Fruit fly (Drosophila melanogaster) whole organism, embryonic: Measurements from ENCODE around the gene CG42749.

Experiments
- Abd-B ChIP-seq: fragments of 200-800 bp; sonication (Bioruptor generic); optimal IDR thresholded peaks from 2 replicates; lab custom pipeline; 2018; ENCODE audit warnings: missing biosample characterization, mild to moderate bottlenecking, missing genetic modification characterization, moderate library complexity
- Atf3 ChIP-seq: fragments of 200-800 bp; sonication (Bioruptor generic); optimal IDR thresholded peaks from 3 replicates; lab custom pipeline; 2016; ENCODE audit warnings: missing biosample characterization, missing genetic modification characterization
- B-H1 ChIP-seq: fragments of 200-800 bp; sonication (Bioruptor generic); IDR thresholded peaks from 3 replicates; pipeline ENCODE4 v1.3.6; 2022; ENCODE audit warnings: missing biosample characterization, missing genetic modification characterization
- CG11247 ChIP-seq: fragments of 200-800 bp; sonication (Bioruptor generic); IDR thresholded peaks from 2 replicates; pipeline ENCODE4 v1.3.6; 2022; ENCODE audit warnings: missing biosample characterization, missing genetic modification characterization
- CG13296 ChIP-seq: fragments of 200-800 bp; sonication (Bioruptor generic); optimal IDR thresholded peaks from 3 replicates; lab custom pipeline; 2018; ENCODE audit warnings: missing biosample characterization, mild to moderate bottlenecking, missing genetic modification characterization
- CG14050 ChIP-seq: fragments of 200-800 bp; sonication (Bioruptor generic); IDR thresholded peaks from 3 replicates; pipeline ENCODE4 v1.3.6; 2022; ENCODE audit warnings: missing biosample characterization, missing genetic modification characterization
- CG14710 ChIP-seq: fragments of 200-800 bp; sonication (Bioruptor generic); optimal IDR thresholded peaks from 3 replicates; lab custom pipeline; 2019; ENCODE audit warnings: missing biosample characterization, mild to moderate bottlenecking, missing genetic modification characterization, moderate library complexity
- CG16813 ChIP-seq: fragments of 200-800 bp; sonication (Bioruptor generic); IDR thresholded peaks from 3 replicates; pipeline ENCODE4 v1.3.6; 2022; ENCODE audit warnings: missing biosample characterization, missing genetic modification characterization; ENCODE audit not compliant: partially characterized antibody
- CG17385 ChIP-seq: fragments of 200-800 bp; sonication (Bioruptor generic); optimal IDR thresholded peaks from 3 replicates; lab custom pipeline; 2018; ENCODE audit warnings: missing biosample characterization, mild to moderate bottlenecking, missing genetic modification characterization
- CG17568 ChIP-seq: fragments of 200-800 bp; sonication (Bioruptor generic); optimal IDR thresholded peaks from 2 replicates; lab custom pipeline; 2018; ENCODE audit warnings: missing biosample characterization, mild to moderate bottlenecking, missing genetic modification characterization, moderate library complexity
- CG17802 ChIP-seq: fragments of 200-800 bp; sonication (Bioruptor generic); optimal IDR thresholded peaks from 2 replicates; lab custom pipeline; 2018; ENCODE audit warnings: missing biosample characterization, mild to moderate bottlenecking, missing genetic modification characterization, moderate library complexity
- CG2202 ChIP-seq: fragments of 200-800 bp; sonication (Bioruptor generic); optimal IDR thresholded peaks from 2 replicates; lab custom pipeline; 2018; ENCODE audit warnings: missing biosample characterization, mild to moderate bottlenecking, missing genetic modification characterization
- CG3163 ChIP-seq: fragments of 200-800 bp; sonication (Bioruptor generic); optimal IDR thresholded peaks from 3 replicates; lab custom pipeline; 2016; ENCODE audit warnings: missing biosample characterization, missing genetic modification characterization
- CG32767 ChIP-seq: fragments of 200-800 bp; sonication (Bioruptor generic); IDR thresholded peaks from 2 replicates; pipeline ENCODE4 v1.3.6; 2022; ENCODE audit warnings: missing biosample characterization, missing genetic modification characterization
- CG6175 ChIP-seq: fragments of 200-800 bp; sonication (Bioruptor generic); IDR thresholded peaks from 3 replicates; pipeline ENCODE4 v1.3.6; 2022; ENCODE audit warnings: missing biosample characterization, missing genetic modification characterization
- CG6654 ChIP-seq: fragments of 200-800 bp; sonication (Bioruptor generic); optimal IDR thresholded peaks from 2 replicates; lab custom pipeline; 2017; ENCODE audit warnings: missing biosample characterization, mild to moderate bottlenecking, missing genetic modification characterization
- CG6689 ChIP-seq: fragments of 200-800 bp; sonication (Bioruptor generic); IDR thresholded peaks from 2 replicates; pipeline ENCODE4 v1.3.6; 2022; ENCODE audit warnings: missing biosample characterization, missing genetic modification characterization
- CG8290 ChIP-seq, 3 experiments: fragments of 200-800 bp; sonication (Bioruptor generic); optimal IDR thresholded peaks; 2 replicates each; lab custom pipeline; 2016 to 2019; ENCODE audit warnings: missing biosample characterization in 3 of 3, missing genetic modification characterization in 3 of 3, mild to moderate bottlenecking in 2 of 3, moderate library complexity in 1 of 3
- CG9215 ChIP-seq: fragments of 200-800 bp; sonication (Bioruptor generic); IDR thresholded peaks from 2 replicates; pipeline ENCODE4 v1.3.6; 2022; ENCODE audit warnings: missing biosample characterization, missing genetic modification characterization
- Dek ChIP-seq: fragments of 200-800 bp; sonication (Bioruptor generic); optimal IDR thresholded peaks from 3 replicates; lab custom pipeline; 2019; ENCODE audit warnings: missing biosample characterization, mild to moderate bottlenecking, missing genetic modification characterization, moderate library complexity
- E2f2 ChIP-seq: fragments of 200-800 bp; sonication (Bioruptor generic); IDR thresholded peaks from 2 replicates; pipeline ENCODE4 v1.3.6; 2022; ENCODE audit warnings: missing biosample characterization, missing genetic modification characterization
- Eip74EF ChIP-seq, 2 experiments: fragments of 200-800 bp in 1 of 2; fragments of >200 bp in 1 of 2; sonication (Bioruptor generic) in 1 of 2; optimal IDR thresholded peaks; 2 replicates each; lab custom pipeline; 2017 to 2019; ENCODE audit warnings: missing biosample characterization in 2 of 2, missing genetic modification characterization in 2 of 2, mild to moderate bottlenecking in 1 of 2, moderate library complexity in 1 of 2
- Ets97D ChIP-seq: fragments of 200-800 bp; sonication (Bioruptor generic); optimal IDR thresholded peaks from 3 replicates; lab custom pipeline; 2016; ENCODE audit warnings: missing biosample characterization, missing genetic modification characterization
- Hand ChIP-seq: fragments of 200-800 bp; sonication (Bioruptor generic); optimal IDR thresholded peaks from 2 replicates; lab custom pipeline; 2017; ENCODE audit warnings: mild to moderate bottlenecking, missing biosample characterization, missing genetic modification reagents, missing genetic modification characterization
- HmgZ ChIP-seq: fragments of 200-800 bp; sonication (Bioruptor generic); optimal IDR thresholded peaks from 2 replicates; lab custom pipeline; 2018; ENCODE audit warnings: missing biosample characterization, mild to moderate bottlenecking, missing genetic modification characterization
- Hr51 ChIP-seq, 2 experiments: fragments of 200-800 bp; sonication (Bioruptor generic); optimal IDR thresholded peaks; 2 replicates in 1 of 2; 3 replicates in 1 of 2; lab custom pipeline; 2016 to 2018; ENCODE audit warnings: missing biosample characterization in 2 of 2, missing genetic modification characterization in 2 of 2, mild to moderate bottlenecking in 1 of 2, moderate library complexity in 1 of 2
- Jarid2 ChIP-seq: fragments of 200-800 bp; sonication (Bioruptor generic); optimal IDR thresholded peaks from 3 replicates; lab custom pipeline; 2017; ENCODE audit warnings: mild to moderate bottlenecking, missing biosample characterization, missing genetic modification reagents, missing genetic modification characterization
- Lhr ChIP-seq: fragments of 200-800 bp; sonication (Bioruptor generic); optimal IDR thresholded peaks from 3 replicates; lab custom pipeline; 2017; ENCODE audit warnings: mild to moderate bottlenecking, missing biosample characterization, missing genetic modification reagents, missing genetic modification characterization
- NC2β ChIP-seq: fragments of 200-800 bp; sonication (Bioruptor generic); optimal IDR thresholded peaks from 2 replicates; lab custom pipeline; 2016; ENCODE audit warnings: missing biosample characterization, missing genetic modification characterization
- Sox102F ChIP-seq: fragments of 200-800 bp; sonication (Bioruptor generic); optimal IDR thresholded peaks from 2 replicates; lab custom pipeline; 2018; ENCODE audit warnings: missing biosample characterization, mild to moderate bottlenecking, missing genetic modification characterization, moderate library complexity
- Trl ChIP-seq, 3 experiments: fragments of >200 bp in 2 of 3; fragments of 200-800 bp in 1 of 3; sonication (Bioruptor generic) in 1 of 3; optimal IDR thresholded peaks; 2 replicates in 1 of 3; 3 replicates in 2 of 3; lab custom pipeline; 2016 to 2017; ENCODE audit warnings: missing biosample characterization in 1 of 3, missing genetic modification characterization in 1 of 3
- amos ChIP-seq: fragments of 200-800 bp; sonication (Bioruptor generic); IDR thresholded peaks from 2 replicates; pipeline ENCODE4 v1.3.6; 2022; ENCODE audit warnings: missing biosample characterization, missing genetic modification characterization; ENCODE audit not compliant: partially characterized antibody
- ash1 ChIP-seq: fragments of 200-800 bp; sonication (Bioruptor generic); optimal IDR thresholded peaks from 2 replicates; lab custom pipeline; 2018; ENCODE audit warnings: missing biosample characterization, mild to moderate bottlenecking, missing genetic modification characterization
- bbx ChIP-seq: fragments of 200-800 bp; sonication (Bioruptor generic); IDR thresholded peaks from 2 replicates; pipeline ENCODE4 v1.3.6; 2022; ENCODE audit warnings: missing biosample characterization, missing genetic modification characterization; ENCODE audit not compliant: partially characterized antibody
- bigmax ChIP-seq: fragments of 200-800 bp; sonication (Bioruptor generic); optimal IDR thresholded peaks from 2 replicates; lab custom pipeline; 2018; ENCODE audit warnings: missing biosample characterization, mild to moderate bottlenecking, missing genetic modification characterization
- bowl ChIP-seq: fragments of 200-800 bp; sonication (Bioruptor generic); IDR thresholded peaks from 2 replicates; pipeline ENCODE4 v1.3.6; 2022; ENCODE audit warnings: missing biosample characterization, missing genetic modification characterization
- crol ChIP-seq: fragments of 200-800 bp; sonication (Bioruptor generic); IDR thresholded peaks from 2 replicates; pipeline ENCODE4 v1.3.6; 2022; ENCODE audit warnings: missing biosample characterization, missing genetic modification characterization
- hb ChIP-seq: fragments of 200-800 bp; sonication (Bioruptor generic); IDR thresholded peaks from 3 replicates; pipeline ENCODE4 v1.3.6; 2022; ENCODE audit warnings: missing biosample characterization, missing genetic modification characterization; ENCODE audit not compliant: partially characterized antibody
- jumu ChIP-seq: fragments of 200-800 bp; sonication (Bioruptor generic); optimal IDR thresholded peaks from 3 replicates; lab custom pipeline; 2016; ENCODE audit warnings: missing biosample characterization, missing genetic modification characterization
- lilli ChIP-seq: fragments of 200-800 bp; sonication (Bioruptor generic); optimal IDR thresholded peaks from 3 replicates; lab custom pipeline; 2016; ENCODE audit warnings: missing biosample characterization, missing genetic modification characterization
- nmo ChIP-seq: fragments of 200-800 bp; sonication (Bioruptor generic); optimal IDR thresholded peaks from 2 replicates; lab custom pipeline; 2018; ENCODE audit warnings: missing biosample characterization, mild to moderate bottlenecking, missing genetic modification characterization, moderate library complexity
- nom ChIP-seq: fragments of 200-800 bp; sonication (Bioruptor generic); optimal IDR thresholded peaks from 2 replicates; lab custom pipeline; 2017; ENCODE audit warnings: missing biosample characterization, missing genetic modification characterization, mild to moderate bottlenecking, moderate library complexity, missing genetic modification reagents
- prd ChIP-seq, 3 experiments: fragments of >200 bp in 2 of 3; fragments of 200-800 bp in 1 of 3; sonication (Bioruptor generic) in 1 of 3; optimal IDR thresholded peaks in 2 of 3; IDR thresholded peaks in 1 of 3; 2 replicates in 2 of 3; 3 replicates in 1 of 3; pipeline versions ENCODE4 v1.3.6 to Lab custom; 2017 to 2022; ENCODE audit warnings: missing biosample characterization in 1 of 3, missing genetic modification characterization in 1 of 3
- sens-2 ChIP-seq: fragments of 200-800 bp; sonication (Bioruptor generic); IDR thresholded peaks from 2 replicates; pipeline ENCODE4 v1.3.6; 2022; ENCODE audit warnings: missing biosample characterization, missing genetic modification characterization
- sim ChIP-seq: fragments of 200-800 bp; sonication (Bioruptor generic); IDR thresholded peaks from 2 replicates; pipeline ENCODE4 v1.3.6; 2022; ENCODE audit warnings: missing biosample characterization, missing genetic modification characterization
- slp2 ChIP-seq: fragments of 200-800 bp; sonication (Bioruptor generic); optimal IDR thresholded peaks from 2 replicates; lab custom pipeline; 2016; ENCODE audit warnings: missing biosample characterization, missing genetic modification characterization
- sqz ChIP-seq: fragments of 200-800 bp; sonication (Bioruptor generic); optimal IDR thresholded peaks from 3 replicates; lab custom pipeline; 2018; ENCODE audit warnings: missing biosample characterization, mild to moderate bottlenecking, missing genetic modification characterization
- tx ChIP-seq: fragments of 200-800 bp; sonication (Bioruptor generic); optimal IDR thresholded peaks from 2 replicates; lab custom pipeline; 2016; ENCODE audit warnings: missing biosample characterization, missing genetic modification characterization

The CG42749 gene

dm6 chrX:5332259-5332862 lies 36.5 kb downstream of the CG42749 start, which contains the start of gene CanB (continued):
- TF ChIP-seq HmgZ: no peak
- TF ChIP-seq CG6689 (GFP tag; lab: Robert Waterston, UW): no peak
- no peak for TF ChIP-seq sens-2 (GFP tag; lab: Robert Waterston, UW)
- peak; percentile 57 for TF ChIP-seq bbx (GFP tag; lab: Robert Waterston, UW)
- TF ChIP-seq bowl (GFP tag; lab: Robert Waterston, UW): no peak
- peak; percentile 16 for TF ChIP-seq lilli (GFP tag; lab: Kevin White, UChicago)
- TF ChIP-seq CG17568 (GFP tag; lab: Kevin White, UChicago): no peak
- TF ChIP-seq Trl (optimal IDR thresholded peaks at IDR 0.05; lab: Kevin White, UChicago): peak in 1 of 2 experiments; percentile 51
- TF ChIP-seq Trl (GFP tag; optimal IDR thresholded peaks at IDR 0.05; lab: Kevin White, UChicago): no peak
- no peak for TF ChIP-seq CG11247 (GFP tag; lab: Robert Waterston, UW)
- TF ChIP-seq tx (GFP tag; lab: Kevin White, UChicago): no peak
- peak; percentile 23 for TF ChIP-seq CG14710 (tag; lab: Kevin White, UChicago)
- TF ChIP-seq hb: no peak
- peak; percentile 53 for TF ChIP-seq CG8290 (GFP tag; optimal IDR thresholded peaks at IDR 0.05; lab: Kevin White, UChicago)
- peak; percentile 10 to 30 for TF ChIP-seq CG8290 (tag; optimal IDR thresholded peaks at IDR 0.05; lab: Kevin White, UChicago)
- TF ChIP-seq Abd-B (GFP tag; lab: Kevin White, UChicago): peak; percentile 20
- no peak for TF ChIP-seq slp2 (GFP tag; lab: Kevin White, UChicago)
- no peak for TF ChIP-seq ash1
- no peak for TF ChIP-seq CG17802 (tag; lab: Kevin White, UChicago)
- TF ChIP-seq nmo (GFP tag; lab: Kevin White, UChicago): peak; percentile 28
- TF ChIP-seq CG2202 (tag; lab: Kevin White, UChicago): no peak
- TF ChIP-seq Sox102F (GFP tag; lab: Kevin White, UChicago): peak; percentile 23
- no peak for TF ChIP-seq NC2β
- no peak for TF ChIP-seq Dek
- TF ChIP-seq sqz (GFP tag; lab: Kevin White, UChicago): peak; percentile 40
- TF ChIP-seq CG17385: no peak
- no peak for TF ChIP-seq Hand
- TF ChIP-seq bigmax (GFP tag; lab: Kevin White, UChicago): no peak
- TF ChIP-seq CG9215: no peak
- TF ChIP-seq crol: no peak
- peak; percentile 70 for TF ChIP-seq Ets97D (GFP tag; lab: Kevin White, UChicago)
- TF ChIP-seq prd (optimal IDR thresholded peaks at IDR 0.05; lab: Kevin White, UChicago): no peak
- TF ChIP-seq prd (GFP tag; IDR thresholded peaks at IDR 0.05; lab: Robert Waterston, UW): 0 out of 3 replicates have a peak, but pooled peaks have one; percentile 36
- TF ChIP-seq sim (GFP tag; lab: Robert Waterston, UW): no peak
- no peak for TF ChIP-seq Eip74EF (GFP tag; optimal IDR thresholded peaks at IDR 0.05; lab: Kevin White, UChicago)
- TF ChIP-seq E2f2 (GFP tag; lab: Robert Waterston, UW): peak; percentile 31
- TF ChIP-seq CG6654 (GFP tag; lab: Kevin White, UChicago): no peak
- TF ChIP-seq Hr51 (GFP tag; optimal IDR thresholded peaks at IDR 0.05; lab: Kevin White, UChicago): no peak
- no peak for TF ChIP-seq jumu
- TF ChIP-seq Jarid2: no peak
- no peak for TF ChIP-seq nom
- TF ChIP-seq CG32767 (GFP tag; lab: Robert Waterston, UW): no peak
- TF ChIP-seq CG14050: no peak
- TF ChIP-seq CG6175 (GFP tag; lab: Robert Waterston, UW): no peak
- peak; percentile 2 for TF ChIP-seq CG3163
- TF ChIP-seq B-H1: no peak
- TF ChIP-seq amos (GFP tag; lab: Robert Waterston, UW): peak; percentile 73
- peak; percentile 48 for TF ChIP-seq Lhr (GFP tag; lab: Kevin White, UChicago)
- no peak for TF ChIP-seq Atf3
- TF ChIP-seq CG16813: peak; percentile 75
- TF ChIP-seq CG13296 (GFP tag; lab: Kevin White, UChicago): no peak
